Fruit fly (Drosophila melanogaster) whole organism: ENCODE data around the gene Trs33.

Source experiments
- CG8478 ChIP-seq: fragments of >200 bp; optimal IDR thresholded peaks from 2 replicates; lab custom pipeline; 2018; ENCODE audit warnings: inconsistent platforms
- Dll ChIP-seq: fragments of >200 bp; optimal IDR thresholded peaks from 2 replicates; lab custom pipeline; 2017
- pan ChIP-seq: fragments of >200 bp; optimal IDR thresholded peaks from 2 replicates; lab custom pipeline; 2017

DNA sequence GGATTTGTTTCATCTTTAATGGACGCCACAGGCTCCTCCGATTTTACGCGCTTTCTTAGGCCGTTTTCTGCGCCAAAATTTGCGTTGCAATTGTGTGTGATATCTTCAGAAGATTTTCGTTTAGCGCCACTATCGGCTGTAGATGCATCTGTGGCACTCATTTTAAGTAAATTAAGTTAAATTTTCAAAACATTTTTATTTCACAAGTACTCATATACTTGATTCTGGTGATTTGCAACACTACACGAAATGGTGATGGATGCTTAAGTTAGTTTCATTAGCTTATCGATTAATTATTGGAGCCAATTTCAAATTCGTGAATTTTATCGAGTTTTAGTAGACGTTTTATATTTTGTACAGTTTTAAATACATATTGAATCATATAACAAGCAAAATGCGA is 12.8 kb upstream of the Trs33 start, which contains the start of gene CG6171:
- TF ChIP-seq pan (lab: Kevin White, UChicago) (no peak), Dll (lab: Kevin White, UChicago) (no peak), CG8478 (no peak)
